Fruit fly (Drosophila melanogaster): Measurements from ENCODE around the gene CG31643.

The CG31643 gene

dm6 chr2L:5997609-5998229 is 40.2 kb upstream of the CG31643 start (continued):
- TF ChIP-seq slp2 (GFP tag; optimal IDR thresholded peaks at IDR 0.05), result peak; percentile 0
- peak; percentile 72 for TF ChIP-seq nerfin-1 (tag; optimal IDR thresholded peaks at IDR 0.05)
- TF ChIP-seq dmrt99B (tag; optimal IDR thresholded peaks at IDR 0.05), result no peak
- TF ChIP-seq Hand (GFP tag; optimal IDR thresholded peaks at IDR 0.05), result no peak
- TF ChIP-seq Hr3 (GFP tag; optimal IDR thresholded peaks at IDR 0.05), result no peak
- peak in 1 of 3 experiments; percentile 44 for TF ChIP-seq lola (GFP tag; optimal IDR thresholded peaks at IDR 0.05)
- no peak for TF ChIP-seq Camta (GFP tag; optimal IDR thresholded peaks at IDR 0.05)
- TF ChIP-seq CG6272 (GFP tag; IDR thresholded peaks at IDR 0.05), result no peak
- TF ChIP-seq CG13296 (GFP tag; optimal IDR thresholded peaks at IDR 0.05), result peak; percentile 83
- TF ChIP-seq MESR4 (GFP tag; optimal IDR thresholded peaks at IDR 0.05), result no peak
- TF ChIP-seq CG17186 (GFP tag; optimal IDR thresholded peaks at IDR 0.05), result no peak
- TF ChIP-seq dimm (GFP tag; IDR thresholded peaks at IDR 0.05), result no peak
- TF ChIP-seq Usf (GFP tag; optimal IDR thresholded peaks at IDR 0.05), result no peak
- peak; percentile 84 for TF ChIP-seq odd (GFP tag; optimal IDR thresholded peaks at IDR 0.05)
- TF ChIP-seq klu (GFP tag; IDR thresholded peaks at IDR 0.05), result no peak
- TF ChIP-seq ap (GFP tag; IDR thresholded peaks at IDR 0.05), result no peak
- no peak for TF ChIP-seq tll (GFP tag; optimal IDR thresholded peaks at IDR 0.05)
- no peak for TF ChIP-seq Elba2 (GFP tag; optimal IDR thresholded peaks at IDR 0.05)
- TF ChIP-seq CG4404 (GFP tag; IDR thresholded peaks at IDR 0.05), result no peak
- no peak for TF ChIP-seq Aef1 (GFP tag; IDR thresholded peaks at IDR 0.05)
- TF ChIP-seq NC2α (GFP tag; optimal IDR thresholded peaks at IDR 0.05), result no peak
- no peak for TF ChIP-seq NK7.1 (GFP tag; optimal IDR thresholded peaks at IDR 0.05)
- TF ChIP-seq ara (GFP tag; IDR thresholded peaks at IDR 0.05), result no peak
- TF ChIP-seq Hr78 (GFP tag; optimal IDR thresholded peaks at IDR 0.05), result no peak
- no peak for TF ChIP-seq mld (GFP tag; IDR thresholded peaks at IDR 0.05; ENCODE audit: partially characterized antibody)
- TF ChIP-seq corto (GFP tag; optimal IDR thresholded peaks at IDR 0.05), result no peak
- TF ChIP-seq slbo (GFP tag; IDR thresholded peaks at IDR 0.05), result no peak
- TF ChIP-seq Ptx1 (GFP tag; IDR thresholded peaks at IDR 0.05), result no peak
- TF ChIP-seq lilli (GFP tag; optimal IDR thresholded peaks at IDR 0.05), result no peak
- TF ChIP-seq CG8388 (GFP tag; optimal IDR thresholded peaks at IDR 0.05), result peak; percentile 57
- no peak for TF ChIP-seq CG10462 (GFP tag; optimal IDR thresholded peaks at IDR 0.05)
- peak in 1 of 2 experiments; percentile 32 for TF ChIP-seq crp (GFP tag; optimal IDR thresholded peaks at IDR 0.05)
- TF ChIP-seq sqz (GFP tag; optimal IDR thresholded peaks at IDR 0.05), result peak; percentile 45
- TF ChIP-seq CG1832 (GFP tag; optimal IDR thresholded peaks at IDR 0.05), result no peak
- TF ChIP-seq CG12155 (GFP tag; optimal IDR thresholded peaks at IDR 0.05), result no peak
- peak; percentile 59 for TF ChIP-seq vvl (GFP tag; IDR thresholded peaks at IDR 0.05)
- TF ChIP-seq CG42726 (GFP tag; IDR thresholded peaks at IDR 0.05; ENCODE audit: partially characterized antibody), result no peak
- no peak for TF ChIP-seq Tbp (GFP tag; optimal IDR thresholded peaks at IDR 0.05)
- TF ChIP-seq CG1603 (tag; optimal IDR thresholded peaks at IDR 0.05), result no peak
- peak; percentile 21 for TF ChIP-seq trem (tag; optimal IDR thresholded peaks at IDR 0.05)
- TF ChIP-seq oc (tag; optimal IDR thresholded peaks at IDR 0.05), result peak; percentile 18
- TF ChIP-seq Bdp1 (GFP tag; optimal IDR thresholded peaks at IDR 0.05), result no peak
- TF ChIP-seq Nf-YB (GFP tag; optimal IDR thresholded peaks at IDR 0.05), result peak; percentile 39
- peak; percentile 1 for TF ChIP-seq shn (GFP tag; optimal IDR thresholded peaks at IDR 0.05)
- no peak for TF ChIP-seq CG11085 (GFP tag; IDR thresholded peaks at IDR 0.05)
- TF ChIP-seq CG12391 (tag; optimal IDR thresholded peaks at IDR 0.05), result peak; percentile 41
- peak; percentile 72 for TF ChIP-seq CG10543 (GFP tag; optimal IDR thresholded peaks at IDR 0.05)
- no peak for TF ChIP-seq jumu (GFP tag; optimal IDR thresholded peaks at IDR 0.05)
- TF ChIP-seq kay (GFP tag; optimal IDR thresholded peaks at IDR 0.05), result no peak
- no peak for TF ChIP-seq cato (GFP tag; optimal IDR thresholded peaks at IDR 0.05; ENCODE audit: borderline replicate concordance)

All from whole organism, embryonic.